Fruit fly (Drosophila melanogaster): ENCODE data around the gene ND-B8.
A peak's percentile ranks its signal among the peaks of the same experiment; 100 is the strongest.

The ND-B8 gene

DNA sequence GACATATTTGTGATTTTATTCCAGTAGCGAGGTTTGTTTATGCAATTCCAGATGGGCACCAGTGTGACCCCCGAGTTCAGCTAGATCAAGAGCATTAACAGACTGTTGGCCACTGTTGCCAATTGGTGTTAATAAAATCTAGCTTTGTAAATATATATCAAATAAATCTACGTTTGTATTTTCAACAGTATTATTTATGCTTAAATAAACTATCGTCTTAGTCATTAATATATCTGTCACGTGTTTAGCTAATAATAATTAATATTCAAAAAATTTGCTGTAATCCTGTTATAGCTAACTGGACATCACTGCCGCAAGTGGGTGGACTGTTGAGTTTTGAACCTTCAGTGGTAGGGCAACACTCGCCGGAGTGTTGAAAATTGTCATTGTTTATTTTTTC is 5.1 kb downstream of the ND-B8 start, which contains the start of the genes mRpL27 and CG15435 (continued):
- TF ChIP-seq BEAF-32 (GFP tag; optimal IDR thresholded peaks at IDR 0.05) (peak; percentile 35), Lhr (GFP tag; optimal IDR thresholded peaks at IDR 0.05) (no peak), CG2678 (tag; optimal IDR thresholded peaks at IDR 0.05) (peak; percentile 53), pzg (GFP tag; optimal IDR thresholded peaks at IDR 0.05) (peak; percentile 75), CG4617 (GFP tag; optimal IDR thresholded peaks at IDR 0.05; ENCODE audit: borderline replicate concordance) (peak; percentile 42), CG13296 (GFP tag; optimal IDR thresholded peaks at IDR 0.05) (peak; percentile 38), gfzf (GFP tag; optimal IDR thresholded peaks at IDR 0.05) (no peak), CG12219 (GFP tag; optimal IDR thresholded peaks at IDR 0.05) (peak; percentile 2), kay (GFP tag; optimal IDR thresholded peaks at IDR 0.05) (no peak), dysf (GFP tag; IDR thresholded peaks at IDR 0.05) (peak; percentile 34; the same call in 1 of the 3 replicates), Nf-YC (tag; optimal IDR thresholded peaks at IDR 0.05) (peak; percentile 45), CoRest (tag; optimal IDR thresholded peaks at IDR 0.05) (peak; percentile 61), CG33557 (GFP tag; optimal IDR thresholded peaks at IDR 0.05) (peak; percentile 40), ems (GFP tag; optimal IDR thresholded peaks at IDR 0.05) (peak; percentile 35), Hr51 (GFP tag; optimal IDR thresholded peaks at IDR 0.05) (peak in 1 of 2 experiments; percentile 44), CG8765 (GFP tag; IDR thresholded peaks at IDR 0.05) (no peak), CG1603 (tag; optimal IDR thresholded peaks at IDR 0.05) (peak; percentile 37), HLH54F (GFP tag; optimal IDR thresholded peaks at IDR 0.05) (peak; percentile 32), Ets65A (GFP tag) (peak; percentile 86), gt (GFP tag; IDR thresholded peaks at IDR 0.05) (no peak), CG1602 (GFP tag; optimal IDR thresholded peaks at IDR 0.05) (no peak), unpg (GFP tag; optimal IDR thresholded peaks at IDR 0.05) (peak; percentile 46), cato (GFP tag; optimal IDR thresholded peaks at IDR 0.05; ENCODE audit: borderline replicate concordance) (peak; percentile 11), dm (GFP tag; optimal IDR thresholded peaks at IDR 0.05) (peak; percentile 3), CG12659 (GFP tag; optimal IDR thresholded peaks at IDR 0.05) (peak; percentile 76), dmrt99B (tag; optimal IDR thresholded peaks at IDR 0.05) (peak; percentile 15), wdn (GFP tag; IDR thresholded peaks at IDR 0.05) (no peak), Fer3 (tag; optimal IDR thresholded peaks at IDR 0.05) (peak; percentile 44), CG1647 (GFP tag; optimal IDR thresholded peaks at IDR 0.05) (no peak), ewg (GFP tag; optimal IDR thresholded peaks at IDR 0.05) (peak; percentile 24), ci (GFP tag; IDR thresholded peaks at IDR 0.05) (no peak), phol (tag; optimal IDR thresholded peaks at IDR 0.05) (peak; percentile 56), Vsx1 (GFP tag; optimal IDR thresholded peaks at IDR 0.05) (no peak), CG17912 (GFP tag; optimal IDR thresholded peaks at IDR 0.05) (peak; percentile 27), Pdp1 (GFP tag; optimal IDR thresholded peaks at IDR 0.05) (peak in 1 of 2 experiments; percentile 95), cg (GFP tag; optimal IDR thresholded peaks at IDR 0.05) (no peak), gsb-n (tag; optimal IDR thresholded peaks at IDR 0.05) (peak; percentile 29), CG17328 (GFP tag; IDR thresholded peaks at IDR 0.05) (0 out of 2 replicates have a peak, but pooled peaks have one; percentile 17), Bdp1 (GFP tag; optimal IDR thresholded peaks at IDR 0.05) (peak; percentile 14), onecut (GFP tag; IDR thresholded peaks at IDR 0.05) (no peak), lab (GFP tag; optimal IDR thresholded peaks at IDR 0.05) (peak; percentile 35), CG17829 (tag; optimal IDR thresholded peaks at IDR 0.05) (peak; percentile 59), CG6683 (GFP tag; optimal IDR thresholded peaks at IDR 0.05) (peak; percentile 27), lola (GFP tag; optimal IDR thresholded peaks at IDR 0.05) (peak in 1 of 3 experiments; percentile 50), ftz-f1 (GFP tag; optimal IDR thresholded peaks at IDR 0.05) (no peak), Bteb2 (GFP tag; optimal IDR thresholded peaks at IDR 0.05) (no peak), pho (GFP tag; optimal IDR thresholded peaks at IDR 0.05) (peak; percentile 16), NfI (GFP tag; optimal IDR thresholded peaks at IDR 0.05) (peak; percentile 40), eyg (GFP tag; optimal IDR thresholded peaks at IDR 0.05) (no peak)
